Worm (Caenorhabditis elegans) whole organism, L1 larva: ENCODE measurements around the gene ddo-3.

Source experiments
- C04F5.9 ChIP-seq: sonication (generic microtip); optimal IDR thresholded peaks from 2 replicates; lab custom pipeline; 2016; ENCODE audit warnings: missing genetic modification characterization, missing compliant biosample characterization
- C16A3.4 ChIP-seq: fragments of 150-350 bp; optimal IDR thresholded peaks from 2 replicates; lab custom pipeline; 2014; ENCODE audit warnings: missing biosample characterization, missing genetic modification characterization
- C34B4.2 ChIP-seq: sonication (generic microtip); optimal IDR thresholded peaks from 2 replicates; lab custom pipeline; 2017; ENCODE audit warnings: mild to moderate bottlenecking, missing genetic modification characterization, missing compliant biosample characterization
- F16B12.6 ChIP-seq: fragments of 150-350 bp; optimal IDR thresholded peaks from 2 replicates; lab custom pipeline; 2014; ENCODE audit warnings: missing biosample characterization, missing genetic modification characterization
- aly-2 ChIP-seq: fragments of 150-350 bp; optimal IDR thresholded peaks from 2 replicates; lab custom pipeline; 2014; ENCODE audit warnings: missing biosample characterization, missing genetic modification characterization
- ama-1 ChIP-seq: fragments of 150-350 bp; optimal IDR thresholded peaks from 2 replicates; lab custom pipeline; 2014
- ceh-63 ChIP-seq: fragments of 200-800 bp; sonication (Bioruptor generic); optimal IDR thresholded peaks from 2 replicates; lab custom pipeline; 2018; ENCODE audit warnings: mild to moderate bottlenecking, missing genetic modification characterization, missing compliant biosample characterization
- ceh-8 ChIP-seq: fragments of 200-800 bp; sonication (Bioruptor generic); optimal IDR thresholded peaks from 2 replicates; lab custom pipeline; 2018; ENCODE audit warnings: mild to moderate bottlenecking, missing genetic modification characterization, moderate library complexity, missing compliant biosample characterization
- ceh-88 ChIP-seq: fragments of 200-800 bp; sonication (Bioruptor generic); IDR thresholded peaks from 2 replicates; pipeline ENCODE4 v1.3.6; 2022; ENCODE audit warnings: missing genetic modification characterization, missing compliant biosample characterization
- ceh-90 ChIP-seq: sonication (generic microtip); optimal IDR thresholded peaks from 2 replicates; lab custom pipeline; 2016; ENCODE audit warnings: missing genetic modification characterization, missing compliant biosample characterization
- ces-1 ChIP-seq: fragments of 150-350 bp; optimal IDR thresholded peaks from 2 replicates; lab custom pipeline; 2014; ENCODE audit warnings: missing biosample characterization, missing genetic modification reagents, missing genetic modification characterization
- dpl-1 ChIP-seq, 3 experiments: fragments of 150-350 bp in 2 of 3; sonication (generic microtip) in 1 of 3; optimal IDR thresholded peaks; 2 replicates each; lab custom pipeline; 2014 to 2017; ENCODE audit warnings: missing biosample characterization in 3 of 3, missing genetic modification characterization in 3 of 3, missing genetic modification reagents in 3 of 3
- dsc-1 ChIP-seq: sonication (generic microtip); optimal IDR thresholded peaks from 2 replicates; lab custom pipeline; 2016; ENCODE audit warnings: mild to moderate bottlenecking, missing genetic modification characterization, missing compliant biosample characterization
- efl-1 ChIP-seq, 4 experiments: fragments of 150-350 bp; optimal IDR thresholded peaks in 3 of 4; peaks in 1 of 4; 1 replicate in 1 of 4; 2 replicates in 3 of 4; lab custom pipeline; 2014; ENCODE audit warnings: missing biosample characterization in 2 of 4, missing genetic modification characterization in 2 of 4, missing genetic modification reagents in 2 of 4
- egl-27 ChIP-seq, 2 experiments: fragments of 150-350 bp in 1 of 2; sonication (generic microtip); optimal IDR thresholded peaks; 3 replicates each; lab custom pipeline; 2017 to 2018; ENCODE audit warnings: missing biosample characterization in 2 of 2, missing genetic modification characterization in 2 of 2, missing genetic modification reagents in 2 of 2
- elt-2 ChIP-seq: sonication (generic microtip); optimal IDR thresholded peaks from 2 replicates; lab custom pipeline; 2016; ENCODE audit warnings: missing genetic modification characterization, mild to moderate bottlenecking, inconsistent platforms, missing compliant biosample characterization, missing genetic modification reagents
- elt-3 ChIP-seq, 6 experiments: fragments of 150-350 bp in 1 of 6; sonication (generic microtip); optimal IDR thresholded peaks; 2 replicates each; lab custom pipeline; 2017 to 2018; ENCODE audit warnings: missing biosample characterization in 6 of 6, missing genetic modification characterization in 6 of 6, inconsistent platforms in 1 of 6
- fkh-10 ChIP-seq: sonication (generic microtip); optimal IDR thresholded peaks from 2 replicates; lab custom pipeline; 2017; ENCODE audit warnings: missing biosample characterization, missing genetic modification reagents, missing genetic modification characterization
- fkh-8 ChIP-seq: sonication (generic microtip); optimal IDR thresholded peaks from 2 replicates; lab custom pipeline; 2016; ENCODE audit warnings: mild to moderate bottlenecking, missing genetic modification characterization, missing compliant biosample characterization
- fos-1 ChIP-seq: fragments of 150-350 bp; optimal IDR thresholded peaks from 2 replicates; lab custom pipeline; 2014; ENCODE audit warnings: missing biosample characterization, missing genetic modification characterization
- grh-1 ChIP-seq: fragments of 200-800 bp; sonication (Bioruptor generic); IDR thresholded peaks from 2 replicates; pipeline ENCODE4 v1.3.6; 2022; ENCODE audit warnings: missing genetic modification reagents, missing genetic modification characterization, missing compliant biosample characterization
- hlh-17 ChIP-seq: fragments of 200-800 bp; sonication (Bioruptor generic); optimal IDR thresholded peaks from 2 replicates; lab custom pipeline; 2018; ENCODE audit warnings: missing genetic modification characterization, mild to moderate bottlenecking, missing compliant biosample characterization, moderate library complexity, borderline replicate concordance
- hlh-4 ChIP-seq: sonication (generic microtip); optimal IDR thresholded peaks from 2 replicates; lab custom pipeline; 2016; ENCODE audit warnings: mild to moderate bottlenecking, missing genetic modification characterization, missing compliant biosample characterization
- jun-1 ChIP-seq: fragments of 150-350 bp; optimal IDR thresholded peaks from 2 replicates; lab custom pipeline; 2014; ENCODE audit warnings: missing biosample characterization, missing genetic modification reagents, missing genetic modification characterization
- lin-14 ChIP-seq: fragments of 200-800 bp; sonication (Bioruptor generic); optimal IDR thresholded peaks from 2 replicates; lab custom pipeline; 2018; ENCODE audit warnings: mild to moderate bottlenecking, missing genetic modification characterization, moderate library complexity, missing compliant biosample characterization
- lin-35 ChIP-seq, 2 experiments: fragments of 150-350 bp; optimal IDR thresholded peaks; 2 replicates each; lab custom pipeline; 2014; ENCODE audit warnings: missing biosample characterization in 2 of 2, missing genetic modification characterization in 2 of 2, missing genetic modification reagents in 2 of 2
- lir-3 ChIP-seq: sonication (generic microtip); optimal IDR thresholded peaks from 2 replicates; lab custom pipeline; 2016; ENCODE audit warnings: mild to moderate bottlenecking, missing genetic modification characterization, moderate library complexity, missing compliant biosample characterization; ENCODE audit not compliant: poor library complexity
- lsy-2 ChIP-seq, 2 experiments: fragments of 150-350 bp; optimal IDR thresholded peaks; 2 replicates each; lab custom pipeline; 2014; ENCODE audit warnings: missing biosample characterization in 2 of 2, missing genetic modification characterization in 2 of 2
- mab-9 ChIP-seq: fragments of 200-800 bp; sonication (Bioruptor generic); IDR thresholded peaks from 2 replicates; pipeline ENCODE4 v1.3.6; 2022; ENCODE audit warnings: missing genetic modification reagents, missing genetic modification characterization, missing compliant biosample characterization
- mdl-1 ChIP-seq, 2 experiments: fragments of 150-350 bp; optimal IDR thresholded peaks; 2 replicates each; lab custom pipeline; 2014 to 2017; ENCODE audit warnings: missing biosample characterization in 2 of 2, missing genetic modification characterization in 2 of 2, inconsistent platforms in 1 of 2
- mef-2 ChIP-seq: fragments of 150-350 bp; optimal IDR thresholded peaks from 2 replicates; lab custom pipeline; 2014; ENCODE audit warnings: missing biosample characterization, missing genetic modification characterization
- nhr-19 ChIP-seq: fragments of 200-800 bp; sonication (Bioruptor generic); conservative IDR thresholded peaks from 2 replicates; pipeline ENCODE4 v1.3.6; 2022; ENCODE audit warnings: missing genetic modification characterization, missing compliant biosample characterization
- nhr-20 ChIP-seq: sonication (generic microtip); optimal IDR thresholded peaks from 2 replicates; lab custom pipeline; 2016; ENCODE audit warnings: mild to moderate bottlenecking, missing genetic modification characterization, missing compliant biosample characterization
- nhr-237 ChIP-seq: fragments of 150-350 bp; optimal IDR thresholded peaks from 2 replicates; lab custom pipeline; 2014; ENCODE audit warnings: missing biosample characterization, missing genetic modification characterization
- nhr-28 ChIP-seq: fragments of 150-350 bp; optimal IDR thresholded peaks from 2 replicates; lab custom pipeline; 2014; ENCODE audit warnings: missing biosample characterization, missing genetic modification characterization
- nhr-71 ChIP-seq: sonication (generic microtip); optimal IDR thresholded peaks from 2 replicates; lab custom pipeline; 2016; ENCODE audit warnings: mild to moderate bottlenecking, missing genetic modification characterization, moderate library complexity, missing compliant biosample characterization
- nhr-76 ChIP-seq: sonication (generic microtip); optimal IDR thresholded peaks from 2 replicates; lab custom pipeline; 2017; ENCODE audit warnings: missing biosample characterization, missing genetic modification characterization
- nhr-77 ChIP-seq: fragments of 150-350 bp; optimal IDR thresholded peaks from 2 replicates; lab custom pipeline; 2014; ENCODE audit warnings: missing biosample characterization, missing genetic modification characterization
- pag-3 ChIP-seq: sonication (generic microtip); optimal IDR thresholded peaks from 2 replicates; lab custom pipeline; 2017; ENCODE audit warnings: missing genetic modification characterization, mild to moderate bottlenecking, missing compliant biosample characterization, antibody characterized with exemption, borderline replicate concordance; ENCODE audit not compliant: insufficient read depth
- pqm-1 ChIP-seq: sonication (generic microtip); optimal IDR thresholded peaks from 3 replicates; lab custom pipeline; 2017; ENCODE audit warnings: missing biosample characterization, missing genetic modification characterization
- rnt-1 ChIP-seq: sonication (generic microtip); optimal IDR thresholded peaks from 2 replicates; lab custom pipeline; 2016; ENCODE audit warnings: mild to moderate bottlenecking, missing genetic modification characterization, moderate library complexity, missing compliant biosample characterization
- skn-1 ChIP-seq: fragments of 150-350 bp; optimal IDR thresholded peaks from 2 replicates; lab custom pipeline; 2014; ENCODE audit warnings: missing biosample characterization, missing genetic modification characterization
- snpc-4 ChIP-seq: fragments of 150-350 bp; optimal IDR thresholded peaks from 2 replicates; lab custom pipeline; 2014; ENCODE audit warnings: missing biosample characterization, missing genetic modification characterization
- swsn-7 ChIP-seq: sonication (generic microtip); optimal IDR thresholded peaks from 2 replicates; lab custom pipeline; 2016; ENCODE audit warnings: missing genetic modification characterization, missing compliant biosample characterization
- tbx-2 ChIP-seq: sonication (generic microtip); optimal IDR thresholded peaks from 2 replicates; lab custom pipeline; 2016; ENCODE audit warnings: missing genetic modification characterization, missing compliant biosample characterization
- tlp-1 ChIP-seq: fragments of 150-350 bp; optimal IDR thresholded peaks from 2 replicates; lab custom pipeline; 2014; ENCODE audit warnings: missing biosample characterization, missing genetic modification characterization
- unc-130 ChIP-seq: fragments of 150-350 bp; optimal IDR thresholded peaks from 2 replicates; lab custom pipeline; 2017; ENCODE audit warnings: missing biosample characterization, missing genetic modification characterization, inconsistent platforms
- vab-15 ChIP-seq: sonication (generic microtip); optimal IDR thresholded peaks from 2 replicates; lab custom pipeline; 2017; ENCODE audit warnings: missing genotype, mild to moderate bottlenecking, missing genetic modification characterization, missing compliant biosample characterization
- zag-1 ChIP-seq: fragments of 150-350 bp; optimal IDR thresholded peaks from 2 replicates; lab custom pipeline; 2014; ENCODE audit warnings: missing biosample characterization, missing genetic modification characterization
- ztf-11 ChIP-seq, 2 experiments: sonication (generic microtip); optimal IDR thresholded peaks; 2 replicates each; lab custom pipeline; 2016 to 2017; ENCODE audit warnings: missing genetic modification characterization in 2 of 2, missing biosample characterization in 1 of 2, missing compliant biosample characterization in 1 of 2

The ddo-3 gene

ce11 chrIII:6612282-6612681 lies 24.6 kb downstream of the ddo-3 start, which contains the start of gene ctsa-4.2:
Gene ctsa-4.2 (plus strand): TSS chrIII:6612528.
- TF ChIP-seq fos-1 (tag; lab: Kevin White, UChicago), result no peak
- TF ChIP-seq efl-1 (optimal IDR thresholded peaks at IDR 0.05; lab: Kevin White, UChicago), result no peak
- peak in 1 of 2 experiments; percentile 76 for TF ChIP-seq efl-1 (GFP tag; optimal IDR thresholded peaks at IDR 0.05 in 1 of 2; lab: Kevin White, UChicago)
- no peak for TF ChIP-seq nhr-77 (tag; lab: Kevin White, UChicago)
- no peak for TF ChIP-seq nhr-28
- TF ChIP-seq mdl-1 (tag; optimal IDR thresholded peaks at IDR 0.05; lab: Kevin White, UChicago), result no peak
- TF ChIP-seq elt-2 (tag; lab: Kevin White, UChicago), result peak; percentile 38
- peak in 1 of 2 experiments; percentile 16 for TF ChIP-seq lin-35 (GFP tag; optimal IDR thresholded peaks at IDR 0.05; lab: Kevin White, UChicago)
- no peak for TF ChIP-seq C04F5.9 (tag; lab: Kevin White, UChicago)

- TF ChIP-seq swsn-7 (tag; lab: Kevin White, UChicago) (peak; percentile 40), nhr-19 (GFP tag; lab: Robert Waterston, UW) (peak; percentile 79), grh-1 (GFP tag; lab: Robert Waterston, UW) (no peak), F16B12.6 (tag; lab: Kevin White, UChicago) (peak; percentile 3), snpc-4 (peak; percentile 25), nhr-71 (tag; lab: Kevin White, UChicago) (peak; percentile 64), lir-3 (tag; lab: Kevin White, UChicago) (no peak), aly-2 (tag; lab: Kevin White, UChicago) (no peak), elt-3 (tag; optimal IDR thresholded peaks at IDR 0.05; lab: Kevin White, UChicago) (peak in 1 of 6 experiments; percentile 14), pqm-1 (no peak), dpl-1 (GFP tag; optimal IDR thresholded peaks at IDR 0.05; lab: Kevin White, UChicago) (peak; percentile 89 to 95 (median 95)), C16A3.4 (tag; lab: Kevin White, UChicago) (peak; percentile 40), efl-1 (optimal IDR thresholded peaks at IDR 0.05; lab: Kevin White, UChicago) (peak; percentile 95 to 98), efl-1 (GFP tag; optimal IDR thresholded peaks at IDR 0.05 in 1 of 2; lab: Kevin White, UChicago) (peak; percentile 96 to 100), nhr-237 (no peak), dsc-1 (peak; percentile 34), jun-1 (tag; lab: Kevin White, UChicago) (no peak), vab-15 (tag; lab: Kevin White, UChicago) (no peak), ceh-8 (GFP tag; lab: Kevin White, UChicago) (no peak), lin-14 (peak; percentile 23), ama-1 (lab: Kevin White, UChicago) (no peak), rnt-1 (tag; lab: Kevin White, UChicago) (peak; percentile 61), hlh-17 (GFP tag; lab: Kevin White, UChicago) (no peak), mab-9 (no peak), ces-1 (no peak), ztf-11 (tag; optimal IDR thresholded peaks at IDR 0.05; lab: Kevin White, UChicago) (no peak), lsy-2 (tag; optimal IDR thresholded peaks at IDR 0.05; lab: Kevin White, UChicago) (peak; percentile 65 to 81), fkh-8 (tag; lab: Kevin White, UChicago) (no peak), ceh-63 (GFP tag; lab: Kevin White, UChicago) (no peak), nhr-28 (no peak), unc-130 (no peak), nhr-76 (tag; lab: Kevin White, UChicago) (no peak), ceh-90 (no peak), egl-27 (tag; optimal IDR thresholded peaks at IDR 0.05; lab: Kevin White, UChicago) (no peak), skn-1 (tag; lab: Kevin White, UChicago) (peak; percentile 23), pag-3 (tag; lab: Kevin White, UChicago) (no peak), mef-2 (tag; lab: Kevin White, UChicago) (no peak), tbx-2 (tag; lab: Kevin White, UChicago) (peak; percentile 30), zag-1 (no peak), C34B4.2 (tag; lab: Kevin White, UChicago) (no peak), ceh-88 (GFP tag; lab: Robert Waterston, UW) (no peak), tlp-1 (tag; lab: Kevin White, UChicago) (no peak), nhr-20 (tag; lab: Kevin White, UChicago) (peak; percentile 33), hlh-4 (tag; lab: Kevin White, UChicago) (no peak), fkh-10 (GFP tag; lab: Kevin White, UChicago) (no peak)
Observed at ce11 chrIII:6615064-6615463, 27.4 kb downstream of the ddo-3 start, which contains the start of gene cmtr-2. Gene cmtr-2 (plus strand): TSS chrIII:6615414.
